Worm (Caenorhabditis elegans) whole organism, L2 larva: ENCODE measurements around the gene sdz-12.

Experiments
- C34F6.9 ChIP-seq: fragments of 150-350 bp; optimal IDR thresholded peaks from 2 replicates; lab custom pipeline; 2014; ENCODE audit warnings: missing biosample characterization, missing genetic modification characterization
- F13H6.1 ChIP-seq: sonication (generic microtip); optimal IDR thresholded peaks from 2 replicates; lab custom pipeline; 2016; ENCODE audit warnings: missing genetic modification characterization, missing compliant biosample characterization
- alr-1 ChIP-seq: fragments of 150-350 bp; optimal IDR thresholded peaks from 2 replicates; lab custom pipeline; 2014; ENCODE audit warnings: missing biosample characterization, missing genetic modification characterization
- ama-1 ChIP-seq: fragments of 150-350 bp; optimal IDR thresholded peaks from 2 replicates; lab custom pipeline; 2018; ENCODE audit warnings: inconsistent platforms
- blmp-1 ChIP-seq: sonication (generic microtip); optimal IDR thresholded peaks from 2 replicates; lab custom pipeline; 2017; ENCODE audit warnings: missing genetic modification characterization, mild to moderate bottlenecking, missing compliant biosample characterization, antibody characterized with exemption, moderate library complexity; ENCODE audit not compliant: insufficient read depth
- ceh-82 ChIP-seq: fragments of 150-350 bp; optimal IDR thresholded peaks from 2 replicates; lab custom pipeline; 2014; ENCODE audit warnings: missing biosample characterization, missing genetic modification characterization
- dmd-4 ChIP-seq: sonication (generic microtip); optimal IDR thresholded peaks from 2 replicates; lab custom pipeline; 2017; ENCODE audit warnings: missing biosample characterization, missing genetic modification characterization
- egl-27 ChIP-seq: sonication (generic microtip); optimal IDR thresholded peaks from 3 replicates; lab custom pipeline; 2017; ENCODE audit warnings: missing biosample characterization, missing genetic modification reagents, missing genetic modification characterization
- fos-1 ChIP-seq: fragments of 150-350 bp; optimal IDR thresholded peaks from 2 replicates; lab custom pipeline; 2014; ENCODE audit warnings: missing biosample characterization, missing genetic modification characterization
- gmeb-1 ChIP-seq: fragments of 150-350 bp; optimal IDR thresholded peaks from 2 replicates; lab custom pipeline; 2014; ENCODE audit warnings: missing biosample characterization, missing genetic modification characterization
- lin-11 ChIP-seq: fragments of 150-350 bp; sonication (generic microtip); optimal IDR thresholded peaks from 2 replicates; lab custom pipeline; 2014; ENCODE audit warnings: missing biosample characterization, missing genetic modification characterization, inconsistent platforms, mixed read lengths
- lin-13 ChIP-seq: fragments of 150-350 bp; optimal IDR thresholded peaks from 2 replicates; lab custom pipeline; 2014; ENCODE audit warnings: missing biosample characterization, missing genetic modification reagents, missing genetic modification characterization
- mab-5 ChIP-seq: fragments of 150-350 bp; optimal IDR thresholded peaks from 2 replicates; lab custom pipeline; 2014; ENCODE audit warnings: missing biosample characterization, missing genetic modification characterization
- mdl-1 ChIP-seq, 2 experiments: fragments of 150-350 bp in 1 of 2; sonication (generic microtip) in 1 of 2; optimal IDR thresholded peaks; 2 replicates each; lab custom pipeline; 2017; ENCODE audit warnings: missing biosample characterization in 2 of 2, missing genetic modification characterization in 2 of 2
- nhr-129 ChIP-seq: fragments of 150-350 bp; optimal IDR thresholded peaks from 2 replicates; lab custom pipeline; 2014; ENCODE audit warnings: missing biosample characterization, missing genetic modification characterization
- nhr-23 ChIP-seq: fragments of 150-350 bp; optimal IDR thresholded peaks from 2 replicates; lab custom pipeline; 2014; ENCODE audit warnings: missing biosample characterization, missing genetic modification reagents, missing genetic modification characterization
- nhr-25 ChIP-seq: fragments of 150-350 bp; sonication (generic microtip); optimal IDR thresholded peaks from 3 replicates; lab custom pipeline; 2014; ENCODE audit warnings: missing biosample characterization, missing genetic modification characterization
- nhr-77 ChIP-seq: fragments of 150-350 bp; optimal IDR thresholded peaks from 2 replicates; lab custom pipeline; 2014; ENCODE audit warnings: missing biosample characterization, missing genetic modification characterization
- peb-1 ChIP-seq: fragments of 150-350 bp; optimal IDR thresholded peaks from 2 replicates; lab custom pipeline; 2014; ENCODE audit warnings: missing biosample characterization, missing genetic modification characterization
- sem-4 ChIP-seq: fragments of 150-350 bp; optimal IDR thresholded peaks from 2 replicates; lab custom pipeline; 2014; ENCODE audit warnings: missing biosample characterization, missing genetic modification reagents, missing genetic modification characterization
- sma-3 ChIP-seq: sonication (generic microtip); optimal IDR thresholded peaks from 2 replicates; lab custom pipeline; 2016; ENCODE audit warnings: missing genetic modification reagents, missing genetic modification characterization, missing compliant biosample characterization
- sma-9 ChIP-seq, 2 experiments: fragments of 150-350 bp in 1 of 2; sonication (generic microtip) in 1 of 2; optimal IDR thresholded peaks; 2 replicates each; lab custom pipeline; 2014 to 2016; ENCODE audit warnings: missing genetic modification characterization in 2 of 2, mild to moderate bottlenecking in 1 of 2, missing biosample characterization in 1 of 2, missing compliant biosample characterization in 1 of 2, missing genetic modification reagents in 1 of 2, moderate library complexity in 1 of 2
- unc-55 ChIP-seq: fragments of 150-350 bp; sonication (generic microtip); optimal IDR thresholded peaks from 3 replicates; lab custom pipeline; 2014; ENCODE audit warnings: missing biosample characterization, missing genetic modification reagents, missing genetic modification characterization
- zag-1 ChIP-seq: fragments of 150-350 bp; optimal IDR thresholded peaks from 2 replicates; lab custom pipeline; 2014; ENCODE audit warnings: missing biosample characterization, missing genetic modification characterization
- ztf-1 ChIP-seq: fragments of 200-800 bp; sonication (Bioruptor generic); conservative IDR thresholded peaks from 2 replicates; pipeline ENCODE4 v1.3.6; 2022; ENCODE audit warnings: missing genetic modification characterization, missing compliant biosample characterization
- ztf-4 ChIP-seq: fragments of 150-350 bp; optimal IDR thresholded peaks from 2 replicates; lab custom pipeline; 2014; ENCODE audit warnings: missing biosample characterization, missing genetic modification characterization

The sdz-12 gene

DNA sequence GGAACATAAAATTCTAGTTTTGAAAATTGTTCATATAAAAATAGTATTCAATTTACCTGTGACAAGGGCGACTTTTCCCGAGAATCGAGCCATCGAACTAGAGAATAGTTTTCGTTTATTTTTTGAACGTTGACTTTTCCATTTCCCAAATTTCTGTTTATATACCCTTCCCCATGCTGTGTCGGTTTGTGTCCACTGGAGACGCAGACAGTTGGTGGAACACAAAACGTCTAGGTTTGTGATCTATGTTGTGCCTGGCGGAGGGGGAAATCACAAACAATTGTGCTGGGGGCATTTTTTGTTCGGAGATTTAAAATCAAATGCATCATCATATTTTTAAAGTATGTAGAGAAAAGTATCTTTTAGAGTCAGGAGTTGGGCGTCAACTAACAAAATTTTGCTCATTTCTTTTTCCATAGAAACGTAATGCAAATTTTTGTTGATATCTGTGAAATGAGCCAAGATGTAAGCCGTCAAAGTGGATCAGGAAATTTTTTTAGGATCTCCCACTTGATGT, 12.1 kb upstream of the sdz-12 start, which contains the start of gene nta-1:
nta-1 (minus strand) TSS at position 131 of the 517 bp plus-strand sequence.
- TF ChIP-seq sma-9 (GFP tag; optimal IDR thresholded peaks at IDR 0.05; lab: Kevin White, UChicago) (peak; percentile 62), sma-9 (tag; optimal IDR thresholded peaks at IDR 0.05; lab: Kevin White, UChicago) (no peak), sem-4 (tag; lab: Kevin White, UChicago) (no peak)
- TF ChIP-seq, all 48 proteins: peak for 1

DNA sequence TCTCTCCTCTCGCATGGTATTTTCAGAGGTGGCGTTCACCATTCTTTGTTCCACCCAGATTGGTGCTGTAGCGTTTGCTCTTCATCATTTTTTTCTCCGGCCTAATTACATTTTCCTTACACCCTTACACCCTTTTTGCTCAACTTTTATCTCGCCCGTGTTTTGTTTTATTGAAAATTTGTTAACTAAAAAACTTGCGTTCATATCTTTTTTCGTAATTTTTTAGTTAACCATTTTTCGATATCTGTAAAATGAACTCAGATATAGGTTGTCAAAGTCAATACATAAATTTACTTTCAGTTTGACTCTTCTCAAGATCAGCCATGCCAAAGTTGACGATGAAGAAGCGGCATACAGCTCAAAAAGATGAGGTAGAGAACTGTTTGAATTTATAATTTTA, 10.0 kb upstream of the sdz-12 start, which contains the start of gene F12E12.1:
F12E12.1 (plus strand) TSS at position 301 of the 400 bp plus-strand sequence.
- TF ChIP-seq zag-1 (tag; lab: Kevin White, UChicago) (no peak), F13H6.1 (no peak)

DNA sequence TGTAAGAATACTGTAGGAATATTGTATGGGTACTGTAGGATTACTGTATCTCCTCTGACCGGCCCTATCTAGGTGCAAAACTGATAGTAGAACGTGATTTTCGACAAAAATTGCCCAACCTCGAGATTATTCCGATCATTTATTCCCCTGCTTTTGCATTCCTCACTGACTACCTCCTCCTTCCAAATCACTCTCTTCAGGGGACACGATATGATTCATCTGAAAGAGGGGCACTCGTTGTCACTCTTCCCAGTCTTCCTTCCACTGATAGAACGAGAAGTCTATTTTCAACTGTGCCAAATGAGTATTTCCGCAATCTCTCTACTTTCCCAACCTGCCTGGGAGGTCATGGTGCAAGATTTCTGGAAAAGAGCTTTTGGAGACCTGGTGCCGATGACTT, 8.0 kb upstream of the sdz-12 start, which contains the start of gene F12E12.2:
F12E12.2 (plus strand) TSS at position 301 of the 400 bp plus-strand sequence.
- TF ChIP-seq dmd-4 (tag; lab: Kevin White, UChicago) (no peak), gmeb-1 (no peak)
- TF ChIP-seq, all 48 proteins: peak for 0

DNA sequence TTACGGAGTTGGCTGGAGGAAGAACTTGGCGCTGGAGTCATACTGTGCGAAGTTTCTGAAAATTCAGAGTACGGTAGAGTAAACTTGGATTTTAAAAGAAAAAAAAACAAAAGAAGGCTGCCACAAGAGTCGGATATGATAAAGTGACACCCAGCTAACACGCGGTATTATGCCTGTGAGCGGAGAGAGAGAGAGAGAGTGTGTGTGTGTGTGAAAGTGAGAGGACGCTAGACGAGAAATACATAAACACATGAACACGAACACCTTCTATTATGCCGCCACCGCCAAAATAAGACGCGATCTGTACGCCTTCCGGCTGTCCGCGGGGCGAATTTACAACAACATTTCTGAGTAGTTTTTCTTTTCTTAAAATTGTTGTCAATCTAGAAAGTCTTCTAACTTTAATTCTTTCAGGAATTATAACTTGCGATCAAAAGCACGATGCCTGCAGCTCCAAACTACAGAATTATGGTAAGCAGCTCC, 5.3 kb upstream of the sdz-12 start, which contains the start of gene F12E12.6:
F12E12.6 (minus strand) TSS at position 51 of the 483 bp plus-strand sequence.
- TF ChIP-seq C34F6.9 (tag; lab: Kevin White, UChicago) (no peak), peb-1 (tag; lab: Kevin White, UChicago) (no peak), ztf-4 (tag; lab: Kevin White, UChicago) (no peak), nhr-77 (no peak), unc-55 (GFP tag; lab: Kevin White, UChicago) (no peak), lin-11 (no peak), zag-1 (tag; lab: Kevin White, UChicago) (no peak), fos-1 (tag; lab: Kevin White, UChicago) (no peak)

DNA sequence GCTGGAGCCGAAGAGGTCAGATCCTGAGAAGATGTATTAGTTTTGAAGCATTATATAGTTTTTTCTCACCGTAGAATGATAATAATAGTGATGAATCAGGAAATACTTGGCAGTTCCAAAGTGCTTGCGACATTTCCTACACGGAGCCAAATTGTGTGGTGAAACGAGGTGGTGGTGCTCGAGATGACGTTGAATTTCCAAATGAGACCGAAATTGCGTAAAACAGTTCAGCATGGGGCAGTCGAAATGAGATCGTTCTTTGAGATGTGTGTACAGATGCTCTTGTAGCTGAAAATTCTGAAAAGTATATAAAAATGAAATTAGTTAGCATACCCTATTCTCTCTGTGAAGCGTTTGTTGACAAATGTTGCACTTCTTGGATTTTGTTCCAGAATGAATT, 3.6 kb downstream of the sdz-12 start, which contains the start of gene C46E10.8:
C46E10.8 (minus strand) TSS at position 101 of the 400 bp plus-strand sequence.
- TF ChIP-seq sem-4 (tag; lab: Kevin White, UChicago) (no peak), ama-1 (lab: Kevin White, UChicago) (no peak), nhr-23 (tag; lab: Kevin White, UChicago) (no peak), blmp-1 (no peak), zag-1 (tag; lab: Kevin White, UChicago) (no peak), lin-11 (no peak), peb-1 (tag; lab: Kevin White, UChicago) (no peak)
- TF ChIP-seq, all 48 proteins: peak for 0

DNA sequence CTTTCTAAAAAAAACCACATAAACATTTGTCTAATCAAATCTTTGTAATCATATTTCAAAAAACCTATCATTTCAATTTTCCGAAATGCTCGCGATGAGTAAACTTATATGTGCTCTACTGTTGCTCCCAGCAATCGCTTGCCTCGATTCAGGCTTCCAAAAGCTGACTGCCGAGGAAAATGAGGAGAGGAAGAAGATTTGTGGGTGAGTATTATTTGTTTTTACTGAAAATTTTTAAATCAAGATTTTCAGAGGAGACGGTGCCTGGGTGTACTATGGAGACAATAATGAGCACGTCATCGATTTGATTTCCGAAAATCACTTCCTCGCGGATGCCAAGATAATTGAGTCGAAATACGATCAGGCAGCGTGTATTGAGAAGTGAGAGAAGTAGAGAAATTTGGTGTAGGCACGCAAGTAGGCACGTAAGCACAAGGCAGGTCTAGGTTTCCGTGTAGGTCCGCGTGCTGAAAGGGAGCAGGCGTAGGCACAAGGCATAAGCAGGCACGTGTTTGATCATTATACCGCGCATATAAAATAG, 7.4 kb downstream of the sdz-12 start, which contains the start of gene C46E10.1:
C46E10.1 (plus strand) TSS at position 51 of the 541 bp plus-strand sequence.
- TF ChIP-seq F13H6.1 (no peak), ceh-82 (tag; lab: Kevin White, UChicago) (no peak), C34F6.9 (tag; lab: Kevin White, UChicago) (no peak), nhr-129 (tag; lab: Kevin White, UChicago) (no peak)

DNA sequence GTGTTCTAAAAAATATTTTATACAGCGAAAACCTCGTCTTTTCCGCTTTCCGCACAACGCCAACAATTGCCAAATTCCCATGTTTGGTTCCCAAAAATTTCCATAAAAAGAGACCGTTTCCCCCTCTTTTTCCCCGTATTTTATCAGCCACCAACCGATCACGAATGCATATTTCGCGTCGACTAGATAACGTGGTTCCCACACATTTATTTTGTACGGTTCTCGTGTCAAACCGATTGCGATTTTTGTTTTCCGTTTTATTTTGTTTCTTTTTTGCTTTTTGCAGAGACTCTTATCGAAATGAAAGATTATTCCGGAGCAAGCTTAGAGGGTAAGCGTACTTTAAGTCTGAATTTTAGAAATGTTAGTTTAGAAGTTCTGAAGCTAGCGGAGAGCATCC, 10.6 kb downstream of the sdz-12 start, which contains the start of gene C46E10.3:
C46E10.3 (plus strand) TSS at position 301 of the 400 bp plus-strand sequence.
- TF ChIP-seq nhr-25 (tag; lab: Kevin White, UChicago) (no peak), lin-13 (no peak), C34F6.9 (tag; lab: Kevin White, UChicago) (no peak), mdl-1 (tag; optimal IDR thresholded peaks at IDR 0.05; lab: Kevin White, UChicago) (no peak), mab-5 (no peak), lin-11 (no peak), ztf-1 (GFP tag; lab: Robert Waterston, UW) (no peak), nhr-23 (tag; lab: Kevin White, UChicago) (no peak), F13H6.1 (no peak), alr-1 (no peak), egl-27 (tag; lab: Kevin White, UChicago) (no peak), nhr-77 (no peak), ztf-4 (tag; lab: Kevin White, UChicago) (no peak), sma-3 (GFP tag; lab: Kevin White, UChicago) (no peak)
